Worm (Caenorhabditis elegans) whole organism, L2 larva: ENCODE data around the gene B0507.2.
A peak's percentile ranks its signal among the peaks of the same experiment; 100 is the strongest.
"Not testable (repeated sequence)": the region's sequence is repeated elsewhere in the genome, so short reads cannot be mapped to it uniquely, and the experiment has no call there.

Source experiments
- C34F6.9 ChIP-seq: fragments of 150-350 bp; optimal IDR thresholded peaks from 2 replicates; lab custom pipeline; 2014; ENCODE audit warnings: missing biosample characterization, missing genetic modification characterization
- F13H6.1 ChIP-seq: sonication (generic microtip); optimal IDR thresholded peaks from 2 replicates; lab custom pipeline; 2016; ENCODE audit warnings: missing genetic modification characterization, missing compliant biosample characterization
- R02D3.7 ChIP-seq: fragments of 150-350 bp; optimal IDR thresholded peaks from 2 replicates; lab custom pipeline; 2014; ENCODE audit warnings: missing biosample characterization, missing genetic modification characterization
- Y55F3AM.14 ChIP-seq: fragments of 200-800 bp; sonication (Bioruptor generic); optimal IDR thresholded peaks from 2 replicates; lab custom pipeline; 2018; ENCODE audit warnings: mild to moderate bottlenecking, missing genetic modification characterization, missing compliant biosample characterization
- ZK546.5 ChIP-seq: sonication (generic microtip); optimal IDR thresholded peaks from 2 replicates; lab custom pipeline; 2017; ENCODE audit warnings: missing biosample characterization, missing genetic modification characterization
- blmp-1 ChIP-seq: sonication (generic microtip); optimal IDR thresholded peaks from 2 replicates; lab custom pipeline; 2017; ENCODE audit warnings: missing genetic modification characterization, mild to moderate bottlenecking, missing compliant biosample characterization, antibody characterized with exemption, moderate library complexity; ENCODE audit not compliant: insufficient read depth
- ceh-16 ChIP-seq: fragments of 150-350 bp; optimal IDR thresholded peaks from 2 replicates; lab custom pipeline; 2014; ENCODE audit warnings: missing biosample characterization, missing genetic modification characterization
- ceh-82 ChIP-seq: fragments of 150-350 bp; optimal IDR thresholded peaks from 2 replicates; lab custom pipeline; 2014; ENCODE audit warnings: missing biosample characterization, missing genetic modification characterization
- crh-2 ChIP-seq: sonication (generic microtip); optimal IDR thresholded peaks from 2 replicates; lab custom pipeline; 2017; ENCODE audit warnings: missing biosample characterization, missing genetic modification characterization
- dmd-4 ChIP-seq: sonication (generic microtip); optimal IDR thresholded peaks from 2 replicates; lab custom pipeline; 2017; ENCODE audit warnings: missing biosample characterization, missing genetic modification characterization
- elt-1 ChIP-seq: fragments of 150-350 bp; optimal IDR thresholded peaks from 2 replicates; lab custom pipeline; 2014; ENCODE audit warnings: missing biosample characterization, missing genetic modification characterization
- fos-1 ChIP-seq: fragments of 150-350 bp; optimal IDR thresholded peaks from 2 replicates; lab custom pipeline; 2014; ENCODE audit warnings: missing biosample characterization, missing genetic modification characterization
- lin-11 ChIP-seq: fragments of 150-350 bp; sonication (generic microtip); optimal IDR thresholded peaks from 2 replicates; lab custom pipeline; 2014; ENCODE audit warnings: missing biosample characterization, missing genetic modification characterization, inconsistent platforms, mixed read lengths
- lin-13 ChIP-seq: fragments of 150-350 bp; optimal IDR thresholded peaks from 2 replicates; lab custom pipeline; 2014; ENCODE audit warnings: missing biosample characterization, missing genetic modification reagents, missing genetic modification characterization
- mab-5 ChIP-seq: fragments of 150-350 bp; optimal IDR thresholded peaks from 2 replicates; lab custom pipeline; 2014; ENCODE audit warnings: missing biosample characterization, missing genetic modification characterization
- mbf-1 ChIP-seq: sonication (generic microtip); optimal IDR thresholded peaks from 2 replicates; lab custom pipeline; 2017; ENCODE audit warnings: missing biosample characterization, missing genetic modification characterization
- mdl-1 ChIP-seq, 2 experiments: fragments of 150-350 bp in 1 of 2; sonication (generic microtip) in 1 of 2; optimal IDR thresholded peaks; 2 replicates each; lab custom pipeline; 2017; ENCODE audit warnings: missing biosample characterization in 2 of 2, missing genetic modification characterization in 2 of 2
- nhr-10 ChIP-seq: sonication (generic microtip); optimal IDR thresholded peaks from 2 replicates; lab custom pipeline; 2017; ENCODE audit warnings: missing biosample characterization, missing genetic modification characterization
- nhr-11 ChIP-seq: fragments of 150-350 bp; optimal IDR thresholded peaks from 2 replicates; lab custom pipeline; 2014; ENCODE audit warnings: missing biosample characterization, missing genetic modification characterization
- nhr-129 ChIP-seq: fragments of 150-350 bp; optimal IDR thresholded peaks from 2 replicates; lab custom pipeline; 2014; ENCODE audit warnings: missing biosample characterization, missing genetic modification characterization
- nhr-21 ChIP-seq: fragments of 150-350 bp; optimal IDR thresholded peaks from 2 replicates; lab custom pipeline; 2014; ENCODE audit warnings: missing biosample characterization, missing genetic modification characterization
- nhr-25 ChIP-seq: fragments of 150-350 bp; sonication (generic microtip); optimal IDR thresholded peaks from 3 replicates; lab custom pipeline; 2014; ENCODE audit warnings: missing biosample characterization, missing genetic modification characterization
- nhr-77 ChIP-seq: fragments of 150-350 bp; optimal IDR thresholded peaks from 2 replicates; lab custom pipeline; 2014; ENCODE audit warnings: missing biosample characterization, missing genetic modification characterization
- sma-3 ChIP-seq: sonication (generic microtip); optimal IDR thresholded peaks from 2 replicates; lab custom pipeline; 2016; ENCODE audit warnings: missing genetic modification reagents, missing genetic modification characterization, missing compliant biosample characterization
- sma-9 ChIP-seq, 2 experiments: fragments of 150-350 bp in 1 of 2; sonication (generic microtip) in 1 of 2; optimal IDR thresholded peaks; 2 replicates each; lab custom pipeline; 2014 to 2016; ENCODE audit warnings: missing genetic modification characterization in 2 of 2, mild to moderate bottlenecking in 1 of 2, missing biosample characterization in 1 of 2, missing compliant biosample characterization in 1 of 2, missing genetic modification reagents in 1 of 2, moderate library complexity in 1 of 2
- unc-62 ChIP-seq: fragments of 150-350 bp; optimal IDR thresholded peaks from 2 replicates; lab custom pipeline; 2014; ENCODE audit warnings: missing biosample characterization, missing genetic modification reagents, missing genetic modification characterization
- zag-1 ChIP-seq: fragments of 150-350 bp; optimal IDR thresholded peaks from 2 replicates; lab custom pipeline; 2014; ENCODE audit warnings: missing biosample characterization, missing genetic modification characterization
- ztf-1 ChIP-seq: fragments of 200-800 bp; sonication (Bioruptor generic); conservative IDR thresholded peaks from 2 replicates; pipeline ENCODE4 v1.3.6; 2022; ENCODE audit warnings: missing genetic modification characterization, missing compliant biosample characterization

B0507.2 gene

DNA sequence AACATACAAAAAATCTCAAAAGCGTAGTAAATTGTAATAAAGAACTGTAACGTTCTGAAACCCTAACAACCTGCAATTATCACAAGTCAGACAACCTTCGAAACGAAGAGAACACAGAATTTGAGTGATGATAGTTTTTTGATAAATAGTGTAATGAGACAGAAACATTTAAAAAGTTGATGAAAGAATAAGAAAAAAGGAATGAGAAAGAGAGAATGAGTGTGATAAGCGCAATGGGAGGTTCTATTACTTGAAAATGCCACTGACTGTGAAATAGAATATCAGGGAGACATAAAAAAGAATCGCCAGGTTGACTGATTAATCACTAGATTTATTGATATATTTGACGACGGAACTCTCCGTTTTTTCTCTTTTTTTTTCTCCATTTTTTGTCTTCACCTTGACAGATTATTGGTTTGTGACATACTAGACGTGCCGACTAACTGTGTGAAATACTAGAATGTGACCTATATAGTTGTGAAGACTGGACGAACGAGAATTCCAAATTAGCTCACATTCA lies 25.2 kb downstream of the B0507.2 start:
- TF ChIP-seq nhr-11 (tag; lab: Kevin White, UChicago) (no peak), blmp-1 (tag; lab: Kevin White, UChicago) (peak; percentile 53), unc-62 (no peak), dmd-4 (tag; lab: Kevin White, UChicago) (no peak), zag-1 (no peak), nhr-77 (tag; lab: Kevin White, UChicago) (no peak), mbf-1 (no peak), sma-3 (GFP tag; lab: Kevin White, UChicago) (peak; percentile 17), fos-1 (tag; lab: Kevin White, UChicago) (peak; percentile 64)
- TF ChIP-seq, all 48 proteins: peak for 3

ce11 chrV:8800978-8801559 lies 26.9 kb downstream of the B0507.2 start, which contains the start of gene magu-2:
TSS of gene magu-2 (minus strand) at chrV:8801028.
- TF ChIP-seq nhr-10 (tag; lab: Kevin White, UChicago): no peak
- TF ChIP-seq mab-5: no peak
- TF ChIP-seq sma-3 (GFP tag; lab: Kevin White, UChicago): no peak
- no peak for TF ChIP-seq lin-11 (tag; lab: Kevin White, UChicago)
- TF ChIP-seq lin-13 (GFP tag; lab: Kevin White, UChicago): no peak
- TF ChIP-seq nhr-25 (tag; lab: Kevin White, UChicago): no peak
- TF ChIP-seq Y55F3AM.14 (GFP tag; lab: Kevin White, UChicago): no peak
- TF ChIP-seq ceh-82 (tag; lab: Kevin White, UChicago): no peak
- no peak for TF ChIP-seq crh-2 (tag; lab: Kevin White, UChicago)
- no peak for TF ChIP-seq ztf-1 (GFP tag; lab: Robert Waterston, UW)

DNA sequence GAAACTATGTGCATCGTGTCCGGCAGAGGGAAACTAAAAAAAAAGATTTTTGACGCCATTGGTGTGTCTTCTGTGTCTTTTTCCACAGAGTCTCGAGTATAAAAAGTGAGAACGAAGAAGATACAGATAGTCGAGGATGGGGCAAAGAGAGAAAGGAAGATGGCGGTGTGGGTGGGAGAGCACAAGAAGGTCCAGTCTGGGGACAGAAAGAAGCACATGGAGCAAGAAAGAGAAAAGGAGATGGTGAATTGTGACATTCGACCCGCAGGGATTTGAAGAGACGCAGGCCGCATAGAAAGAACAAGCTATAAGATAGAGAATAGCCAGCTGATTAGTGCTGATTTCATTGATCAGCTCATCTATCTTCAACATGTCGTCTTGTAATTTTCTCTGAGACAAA lies 28.1 kb downstream of the B0507.2 start:
- peak; percentile 34 for TF ChIP-seq nhr-129
- no peak for TF ChIP-seq ceh-16 (tag; lab: Kevin White, UChicago)
- peak; percentile 6 for TF ChIP-seq zag-1
- no peak for TF ChIP-seq C34F6.9 (tag; lab: Kevin White, UChicago)
- TF ChIP-seq mdl-1 (tag; optimal IDR thresholded peaks at IDR 0.05; lab: Kevin White, UChicago): peak in 1 of 2 experiments; percentile 13
- peak; percentile 67 for TF ChIP-seq sma-9 (GFP tag; optimal IDR thresholded peaks at IDR 0.05; lab: Kevin White, UChicago)
- no peak for TF ChIP-seq sma-9 (tag; optimal IDR thresholded peaks at IDR 0.05; lab: Kevin White, UChicago)
- peak; percentile 77 for TF ChIP-seq F13H6.1 (tag; lab: Kevin White, UChicago)

ce11 chrV:8805047-8805446 lies 30.9 kb downstream of the B0507.2 start:
- TF ChIP-seq elt-1 (tag; lab: Kevin White, UChicago) (no peak), nhr-21 (tag; lab: Kevin White, UChicago) (no peak), crh-2 (tag; lab: Kevin White, UChicago) (no peak), ZK546.5 (tag; lab: Kevin White, UChicago) (no peak), sma-9 (GFP tag; optimal IDR thresholded peaks at IDR 0.05; lab: Kevin White, UChicago) (peak; percentile 11), sma-9 (tag; optimal IDR thresholded peaks at IDR 0.05; lab: Kevin White, UChicago) (no peak)

ce11 chrV:8819855-8820254 lies 45.7 kb downstream of the B0507.2 start, which contains the start of gene rpm-1:
TSS of gene rpm-1 (minus strand) at chrV:8819955.
- TF ChIP-seq R02D3.7 (tag; lab: Kevin White, UChicago); sma-9 (GFP tag; optimal IDR thresholded peaks at IDR 0.05; lab: Kevin White, UChicago); sma-9 (tag; optimal IDR thresholded peaks at IDR 0.05; lab: Kevin White, UChicago); ZK546.5 (tag; lab: Kevin White, UChicago): not testable (repeated sequence)
